Worm (Caenorhabditis elegans) whole organism, early embryonic: Measurements from ENCODE around the gene str-220.

Source experiments
- pes-1 ChIP-seq: fragments of 200-800 bp; sonication (Bioruptor generic); IDR thresholded peaks from 2 replicates; pipeline ENCODE4 v1.3.6; 2022; ENCODE audit warnings: missing genetic modification reagents, missing genetic modification characterization, missing compliant biosample characterization
- scrt-1 ChIP-seq: fragments of 200-800 bp; sonication (Bioruptor generic); IDR thresholded peaks from 2 replicates; pipeline ENCODE4 v1.3.6; 2022; ENCODE audit warnings: missing genetic modification characterization, missing compliant biosample characterization
- tbx-11 ChIP-seq: fragments of 200-800 bp; sonication (Bioruptor generic); IDR thresholded peaks from 2 replicates; pipeline ENCODE4 v1.3.6; 2022; ENCODE audit warnings: missing genetic modification characterization, missing compliant biosample characterization

ce11 chrIV:7165723-7166122, 5.4 kb downstream of the str-220 start, which contains the start of gene rpc-1:
- TF ChIP-seq tbx-11 (GFP tag; lab: Robert Waterston, UW) (no peak), pes-1 (GFP tag; lab: Robert Waterston, UW) (no peak), scrt-1 (GFP tag; lab: Robert Waterston, UW) (no peak)
